Fruit fly (Drosophila melanogaster) whole organism, embryonic: ENCODE data around the gene CG44405.
A peak's percentile ranks its signal among the peaks of the same experiment; 100 is the strongest.

Experiments used
- Abd-B ChIP-seq: fragments of 200-800 bp; sonication (Bioruptor generic); optimal IDR thresholded peaks from 2 replicates; lab custom pipeline; 2018; ENCODE audit warnings: missing biosample characterization, mild to moderate bottlenecking, missing genetic modification characterization, moderate library complexity
- Aef1 ChIP-seq: fragments of 200-800 bp; sonication (Bioruptor generic); IDR thresholded peaks from 3 replicates; pipeline ENCODE4 v1.3.6; 2022; ENCODE audit warnings: missing biosample characterization, missing genetic modification characterization
- CG10274 ChIP-seq: fragments of 200-800 bp; sonication (Bioruptor generic); optimal IDR thresholded peaks from 3 replicates; lab custom pipeline; 2017; ENCODE audit warnings: missing biosample characterization, mild to moderate bottlenecking, missing genetic modification characterization
- CG12071 ChIP-seq: fragments of 200-800 bp; sonication (Bioruptor generic); optimal IDR thresholded peaks from 3 replicates; lab custom pipeline; 2018; ENCODE audit warnings: missing biosample characterization, mild to moderate bottlenecking, missing genetic modification characterization
- CG13287 ChIP-seq: fragments of 200-800 bp; sonication (Bioruptor generic); IDR thresholded peaks from 2 replicates; pipeline ENCODE4 v1.3.6; 2022; ENCODE audit warnings: missing biosample characterization, missing genetic modification characterization; ENCODE audit not compliant: partially characterized antibody
- CG13775 ChIP-seq: fragments of 200-800 bp; sonication (Bioruptor generic); optimal IDR thresholded peaks from 3 replicates; lab custom pipeline; 2017; ENCODE audit warnings: missing biosample characterization, mild to moderate bottlenecking, missing genetic modification characterization
- CG13894 ChIP-seq: fragments of 200-800 bp; sonication (Bioruptor generic); optimal IDR thresholded peaks from 3 replicates; lab custom pipeline; 2018; ENCODE audit warnings: missing biosample characterization, mild to moderate bottlenecking, missing genetic modification characterization, moderate library complexity
- CG14710 ChIP-seq: fragments of 200-800 bp; sonication (Bioruptor generic); optimal IDR thresholded peaks from 3 replicates; lab custom pipeline; 2019; ENCODE audit warnings: missing biosample characterization, mild to moderate bottlenecking, missing genetic modification characterization, moderate library complexity
- CG17186 ChIP-seq: fragments of 200-800 bp; sonication (Bioruptor generic); optimal IDR thresholded peaks from 3 replicates; lab custom pipeline; 2017; ENCODE audit warnings: missing biosample characterization, missing genetic modification reagents, missing genetic modification characterization
- CG17568 ChIP-seq: fragments of 200-800 bp; sonication (Bioruptor generic); optimal IDR thresholded peaks from 2 replicates; lab custom pipeline; 2018; ENCODE audit warnings: missing biosample characterization, mild to moderate bottlenecking, missing genetic modification characterization, moderate library complexity
- CG18599 ChIP-seq: fragments of 200-800 bp; sonication (Bioruptor generic); optimal IDR thresholded peaks from 3 replicates; lab custom pipeline; 2017; ENCODE audit warnings: missing biosample characterization, missing genetic modification characterization, mild to moderate bottlenecking, moderate library complexity, missing genetic modification reagents
- CG18619 ChIP-seq: fragments of 200-800 bp; sonication (Bioruptor generic); optimal IDR thresholded peaks from 3 replicates; lab custom pipeline; 2017; ENCODE audit warnings: missing biosample characterization, mild to moderate bottlenecking, missing genetic modification characterization
- CG2712 ChIP-seq: fragments of 200-800 bp; optimal IDR thresholded peaks from 3 replicates; lab custom pipeline; 2019; ENCODE audit warnings: missing biosample characterization, mild to moderate bottlenecking, missing genetic modification characterization, moderate library complexity
- CG3281 ChIP-seq: fragments of 200-800 bp; sonication (Bioruptor generic); optimal IDR thresholded peaks from 3 replicates; lab custom pipeline; 2017; ENCODE audit warnings: missing biosample characterization, mild to moderate bottlenecking, missing genetic modification characterization
- CG3995 ChIP-seq: fragments of 200-800 bp; sonication (Bioruptor generic); optimal IDR thresholded peaks from 3 replicates; lab custom pipeline; 2016; ENCODE audit warnings: missing biosample characterization, missing genetic modification characterization
- CG7745 ChIP-seq: fragments of 200-800 bp; sonication (Bioruptor generic); optimal IDR thresholded peaks from 2 replicates; lab custom pipeline; 2018; ENCODE audit warnings: missing biosample characterization, mild to moderate bottlenecking, missing genetic modification characterization, moderate library complexity
- CG8765 ChIP-seq: fragments of 200-800 bp; sonication (Bioruptor generic); IDR thresholded peaks from 2 replicates; pipeline ENCODE4 v1.3.6; 2022; ENCODE audit warnings: missing biosample characterization, missing genetic modification characterization
- CG9727 ChIP-seq: fragments of 200-800 bp; sonication (Bioruptor generic); optimal IDR thresholded peaks from 3 replicates; lab custom pipeline; 2017; ENCODE audit warnings: missing biosample characterization, mild to moderate bottlenecking, missing genetic modification characterization
- D19B ChIP-seq: fragments of 200-800 bp; sonication (Bioruptor generic); optimal IDR thresholded peaks from 2 replicates; lab custom pipeline; 2017; ENCODE audit warnings: missing biosample characterization, mild to moderate bottlenecking, missing genetic modification characterization
- Deaf1 ChIP-seq: fragments of 200-800 bp; optimal IDR thresholded peaks from 3 replicates; lab custom pipeline; 2019; ENCODE audit warnings: missing biosample characterization, mild to moderate bottlenecking, missing genetic modification characterization, moderate library complexity
- Dll ChIP-seq: fragments of 200-800 bp; sonication (Bioruptor generic); IDR thresholded peaks from 4 replicates; pipeline ENCODE4 v1.3.6; 2022; ENCODE audit warnings: missing biosample characterization, missing genetic modification characterization; ENCODE audit not compliant: partially characterized antibody
- Drgx ChIP-seq: fragments of 200-800 bp; sonication (Bioruptor generic); IDR thresholded peaks from 2 replicates; pipeline ENCODE4 v1.3.6; 2022; ENCODE audit warnings: missing biosample characterization, missing genetic modification characterization
- HLH54F ChIP-seq: fragments of 200-800 bp; sonication (Bioruptor generic); optimal IDR thresholded peaks from 3 replicates; lab custom pipeline; 2016; ENCODE audit warnings: missing biosample characterization, missing genetic modification characterization
- HLHmδ ChIP-seq: fragments of 200-800 bp; sonication (Bioruptor generic); optimal IDR thresholded peaks from 2 replicates; lab custom pipeline; 2018; ENCODE audit warnings: missing biosample characterization, mild to moderate bottlenecking, missing genetic modification characterization, moderate library complexity
- HmgZ ChIP-seq: fragments of 200-800 bp; sonication (Bioruptor generic); optimal IDR thresholded peaks from 2 replicates; lab custom pipeline; 2018; ENCODE audit warnings: missing biosample characterization, mild to moderate bottlenecking, missing genetic modification characterization
- Hr51 ChIP-seq, 2 experiments: fragments of 200-800 bp; sonication (Bioruptor generic); optimal IDR thresholded peaks; 2 replicates in 1 of 2; 3 replicates in 1 of 2; lab custom pipeline; 2016 to 2018; ENCODE audit warnings: missing biosample characterization in 2 of 2, missing genetic modification characterization in 2 of 2, mild to moderate bottlenecking in 1 of 2, moderate library complexity in 1 of 2
- Mad ChIP-seq: fragments of 200-800 bp; sonication (Bioruptor generic); optimal IDR thresholded peaks from 2 replicates; lab custom pipeline; 2016; ENCODE audit warnings: missing biosample characterization, missing genetic modification characterization
- Nf-YB ChIP-seq: fragments of 200-800 bp; sonication (Bioruptor generic); optimal IDR thresholded peaks from 3 replicates; lab custom pipeline; 2019; ENCODE audit warnings: missing biosample characterization, mild to moderate bottlenecking, missing genetic modification characterization, moderate library complexity
- Sin3A ChIP-seq: fragments of >200 bp; optimal IDR thresholded peaks from 2 replicates; lab custom pipeline; 2018
- Sox102F ChIP-seq: fragments of 200-800 bp; sonication (Bioruptor generic); optimal IDR thresholded peaks from 2 replicates; lab custom pipeline; 2018; ENCODE audit warnings: missing biosample characterization, mild to moderate bottlenecking, missing genetic modification characterization, moderate library complexity
- Stat92E ChIP-seq, 3 experiments: fragments of >200 bp in 2 of 3; fragments of 200-800 bp in 1 of 3; sonication (Bioruptor generic) in 1 of 3; optimal IDR thresholded peaks; 2 replicates each; lab custom pipeline; 2017 to 2019; ENCODE audit warnings: missing biosample characterization in 3 of 3, missing genetic modification characterization in 3 of 3, mild to moderate bottlenecking in 1 of 3, moderate library complexity in 1 of 3
- Tbp ChIP-seq: fragments of >200 bp; optimal IDR thresholded peaks from 2 replicates; lab custom pipeline; 2018; ENCODE audit warnings: missing biosample characterization, missing genetic modification characterization
- ase ChIP-seq: fragments of 200-800 bp; sonication (Bioruptor generic); IDR thresholded peaks from 3 replicates; pipeline ENCODE4 v1.3.6; 2022; ENCODE audit warnings: missing biosample characterization, missing genetic modification characterization
- bowl ChIP-seq: fragments of 200-800 bp; sonication (Bioruptor generic); IDR thresholded peaks from 2 replicates; pipeline ENCODE4 v1.3.6; 2022; ENCODE audit warnings: missing biosample characterization, missing genetic modification characterization
- gfzf ChIP-seq: fragments of 200-800 bp; sonication (Bioruptor generic); optimal IDR thresholded peaks from 2 replicates; lab custom pipeline; 2016; ENCODE audit warnings: missing biosample characterization, mild to moderate bottlenecking, missing genetic modification characterization, moderate library complexity
- grn ChIP-seq: fragments of 200-800 bp; sonication (Bioruptor generic); optimal IDR thresholded peaks from 3 replicates; lab custom pipeline; 2017; ENCODE audit warnings: missing biosample characterization, missing genetic modification characterization
- inv ChIP-seq: fragments of 200-800 bp; sonication (Bioruptor generic); IDR thresholded peaks from 2 replicates; pipeline ENCODE4 v1.3.6; 2022; ENCODE audit warnings: missing biosample characterization, missing genetic modification characterization; ENCODE audit not compliant: partially characterized antibody
- lbe ChIP-seq: fragments of 200-800 bp; sonication (Bioruptor generic); optimal IDR thresholded peaks from 2 replicates; lab custom pipeline; 2016; ENCODE audit warnings: missing biosample characterization, mild to moderate bottlenecking, missing genetic modification characterization
- lov ChIP-seq, 2 experiments: fragments of 200-800 bp in 1 of 2; fragments of >200 bp in 1 of 2; sonication (Bioruptor generic) in 1 of 2; IDR thresholded peaks in 1 of 2; optimal IDR thresholded peaks in 1 of 2; 2 replicates in 1 of 2; 3 replicates in 1 of 2; pipeline versions ENCODE4 v1.3.6 to Lab custom; 2017 to 2022; ENCODE audit warnings: missing biosample characterization in 1 of 2, missing genetic modification characterization in 1 of 2
- org-1 ChIP-seq: fragments of 200-800 bp; sonication (Bioruptor generic); optimal IDR thresholded peaks from 2 replicates; lab custom pipeline; 2017; ENCODE audit warnings: missing biosample characterization, missing genetic modification characterization
- otp ChIP-seq: fragments of 200-800 bp; sonication (Bioruptor generic); IDR thresholded peaks from 3 replicates; pipeline ENCODE4, ENCODE4 v1.3.6; 2022; ENCODE audit warnings: missing biosample characterization, missing genetic modification characterization
- ranshi ChIP-seq: fragments of 200-800 bp; sonication (Bioruptor generic); IDR thresholded peaks from 2 replicates; pipeline ENCODE4 v1.3.6; 2022; ENCODE audit warnings: missing biosample characterization, missing genetic modification characterization
- shn ChIP-seq: fragments of 200-800 bp; sonication (Bioruptor generic); optimal IDR thresholded peaks from 3 replicates; lab custom pipeline; 2016; ENCODE audit warnings: missing biosample characterization, missing genetic modification characterization
- so ChIP-seq: fragments of 200-800 bp; sonication (Bioruptor generic); IDR thresholded peaks from 3 replicates; pipeline ENCODE4 v1.3.6; 2022; ENCODE audit warnings: missing biosample characterization, missing genetic modification characterization
- sqz ChIP-seq: fragments of 200-800 bp; sonication (Bioruptor generic); optimal IDR thresholded peaks from 3 replicates; lab custom pipeline; 2018; ENCODE audit warnings: missing biosample characterization, mild to moderate bottlenecking, missing genetic modification characterization
- sr ChIP-seq: fragments of 200-800 bp; sonication (Bioruptor generic); IDR thresholded peaks from 3 replicates; pipeline ENCODE4 v1.3.6; 2022; ENCODE audit warnings: missing biosample characterization, missing genetic modification characterization
- zfh1 ChIP-seq: fragments of 200-800 bp; sonication (Bioruptor generic); IDR thresholded peaks from 3 replicates; pipeline ENCODE4 v1.3.6; 2022; ENCODE audit warnings: missing biosample characterization, missing genetic modification characterization

Gene CG44405

dm6 chr2L:16352585-16353580 lies 10.8 kb upstream of the CG44405 start, which contains the start of the genes Hyls1, chif and CG4455 (continued):
- no peak for TF ChIP-seq otp (GFP tag; lab: Robert Waterston, UW)
- TF ChIP-seq CG7745 (tag; lab: Kevin White, UChicago) = no peak
- peak; percentile 98 for TF ChIP-seq Sin3A (lab: Kevin White, UChicago)
- no peak for TF ChIP-seq org-1 (GFP tag; lab: Kevin White, UChicago)
- TF ChIP-seq Mad = peak; percentile 28
- no peak for TF ChIP-seq sr (GFP tag; lab: Robert Waterston, UW)
- TF ChIP-seq gfzf (GFP tag; lab: Kevin White, UChicago) = peak; percentile 13
- no peak for TF ChIP-seq Drgx (GFP tag; lab: Robert Waterston, UW)
- no peak for TF ChIP-seq CG8765 (GFP tag; lab: Robert Waterston, UW)
- TF ChIP-seq CG9727 (GFP tag; lab: Kevin White, UChicago) = peak; percentile 66
- TF ChIP-seq CG18619 (GFP tag; lab: Kevin White, UChicago) = peak; percentile 19
- TF ChIP-seq CG18599 (GFP tag; lab: Kevin White, UChicago) = peak; percentile 34
- no peak for TF ChIP-seq shn
- TF ChIP-seq HLHmδ (GFP tag; lab: Kevin White, UChicago) = no peak
- TF ChIP-seq CG10274 = no peak
- TF ChIP-seq HLH54F (GFP tag; lab: Kevin White, UChicago) = no peak
- peak; percentile 78 for TF ChIP-seq CG14710 (tag; lab: Kevin White, UChicago)
- no peak for TF ChIP-seq ase (GFP tag; lab: Robert Waterston, UW)
- TF ChIP-seq CG13775 (GFP tag; lab: Kevin White, UChicago) = peak; percentile 54
- TF ChIP-seq CG3995 = peak; percentile 99
- TF ChIP-seq Sox102F (GFP tag; lab: Kevin White, UChicago) = peak; percentile 4
- no peak for TF ChIP-seq lov (optimal IDR thresholded peaks at IDR 0.05; lab: Kevin White, UChicago)
- no peak for TF ChIP-seq lov (GFP tag; IDR thresholded peaks at IDR 0.05; lab: Robert Waterston, UW)
- TF ChIP-seq CG2712 (tag; lab: Kevin White, UChicago) = peak; percentile 73
- TF ChIP-seq grn (GFP tag; lab: Kevin White, UChicago) = peak; percentile 64
- TF ChIP-seq Deaf1 = peak; percentile 61
- no peak for TF ChIP-seq Nf-YB (GFP tag; lab: Kevin White, UChicago)
- peak; percentile 24 for TF ChIP-seq CG3281 (GFP tag; lab: Kevin White, UChicago)
- TF ChIP-seq Tbp (GFP tag; lab: Kevin White, UChicago) = no peak
- no peak for TF ChIP-seq zfh1 (GFP tag; lab: Robert Waterston, UW)
- TF ChIP-seq bowl (GFP tag; lab: Robert Waterston, UW) = no peak
- peak; percentile 78 for TF ChIP-seq D19B (GFP tag; lab: Kevin White, UChicago)
- TF ChIP-seq HmgZ (tag; lab: Kevin White, UChicago) = peak; percentile 29
- peak in 1 of 2 experiments; percentile 17 for TF ChIP-seq Hr51 (GFP tag; optimal IDR thresholded peaks at IDR 0.05; lab: Kevin White, UChicago)
- TF ChIP-seq so (GFP tag; lab: Robert Waterston, UW) = no peak
- TF ChIP-seq CG12071 (GFP tag; lab: Kevin White, UChicago) = no peak
- peak; percentile 89 for TF ChIP-seq inv (GFP tag; lab: Robert Waterston, UW)
- peak; percentile 64 for TF ChIP-seq Abd-B (GFP tag; lab: Kevin White, UChicago)
- TF ChIP-seq CG17568 (GFP tag; lab: Kevin White, UChicago) = no peak
- peak; percentile 88 for TF ChIP-seq CG13287
- TF ChIP-seq lbe = peak; percentile 58
- TF ChIP-seq CG17186 = no peak
- no peak for TF ChIP-seq CG13894 (tag; lab: Kevin White, UChicago)
- TF ChIP-seq ranshi (GFP tag; lab: Robert Waterston, UW) = no peak
- TF ChIP-seq sqz (GFP tag; lab: Kevin White, UChicago) = peak; percentile 15
- TF ChIP-seq Aef1 (GFP tag; lab: Robert Waterston, UW) = no peak
- peak in 1 of 3 experiments; percentile 31 for TF ChIP-seq Stat92E (GFP tag; optimal IDR thresholded peaks at IDR 0.05; lab: Kevin White, UChicago)
- peak; percentile 95 for TF ChIP-seq Dll (GFP tag; lab: Robert Waterston, UW)
